Fruit fly (Drosophila melanogaster) whole organism, prepupa: ENCODE measurements around the gene mal.

ENCODE experiments used
- Blimp-1 ChIP-seq: fragments of 200-800 bp; sonication (Bioruptor generic); optimal IDR thresholded peaks from 3 replicates; lab custom pipeline; 2017; ENCODE audit warnings: missing biosample characterization, missing genetic modification characterization, mild to moderate bottlenecking, moderate library complexity, missing genetic modification reagents
- CG10631 ChIP-seq: fragments of 200-800 bp; sonication (Bioruptor generic); optimal IDR thresholded peaks from 2 replicates; lab custom pipeline; 2016; ENCODE audit warnings: missing biosample characterization, missing genetic modification characterization
- CG10669 ChIP-seq: fragments of 200-800 bp; sonication (Bioruptor generic); optimal IDR thresholded peaks from 3 replicates; lab custom pipeline; 2018; ENCODE audit warnings: missing biosample characterization, mild to moderate bottlenecking, missing genetic modification characterization, moderate library complexity
- CG11294 ChIP-seq: fragments of 200-800 bp; sonication (Bioruptor generic); IDR thresholded peaks from 2 replicates; pipeline ENCODE4 v1.3.6; 2022; ENCODE audit warnings: missing biosample characterization, missing genetic modification characterization
- CG15336 ChIP-seq: fragments of 200-800 bp; sonication (Bioruptor generic); IDR thresholded peaks from 2 replicates; pipeline ENCODE4 v1.3.6; 2022; ENCODE audit warnings: missing biosample characterization, missing genetic modification characterization
- CG1621 ChIP-seq: fragments of 200-800 bp; sonication (Bioruptor generic); optimal IDR thresholded peaks from 3 replicates; lab custom pipeline; 2018; ENCODE audit warnings: missing biosample characterization, mild to moderate bottlenecking, missing genetic modification characterization
- CG16779 ChIP-seq: fragments of 200-800 bp; sonication (Bioruptor generic); optimal IDR thresholded peaks from 3 replicates; lab custom pipeline; 2017; ENCODE audit warnings: missing biosample characterization, mild to moderate bottlenecking, missing genetic modification characterization
- CG3032 ChIP-seq: fragments of 200-800 bp; optimal IDR thresholded peaks from 2 replicates; lab custom pipeline; 2019; ENCODE audit warnings: missing biosample characterization, mild to moderate bottlenecking, missing genetic modification characterization, moderate library complexity
- CG31627 ChIP-seq: fragments of 200-800 bp; sonication (Bioruptor generic); optimal IDR thresholded peaks from 3 replicates; lab custom pipeline; 2016; ENCODE audit warnings: missing biosample characterization, missing genetic modification characterization
- CG3919 ChIP-seq: fragments of 200-800 bp; sonication (Bioruptor generic); optimal IDR thresholded peaks from 3 replicates; lab custom pipeline; 2016; ENCODE audit warnings: missing biosample characterization, missing genetic modification characterization
- CG4318 ChIP-seq: fragments of 200-800 bp; sonication (Bioruptor generic); optimal IDR thresholded peaks from 3 replicates; lab custom pipeline; 2017; ENCODE audit warnings: missing biosample characterization, mild to moderate bottlenecking, missing genetic modification characterization
- CG6163 ChIP-seq: fragments of 200-800 bp; sonication (Bioruptor generic); IDR thresholded peaks from 3 replicates; pipeline ENCODE4 v1.3.6; 2022; ENCODE audit warnings: missing biosample characterization, missing genetic modification characterization
- CG6276 ChIP-seq: fragments of 200-800 bp; sonication (Bioruptor generic); optimal IDR thresholded peaks from 2 replicates; lab custom pipeline; 2017; ENCODE audit warnings: missing biosample characterization, mild to moderate bottlenecking, missing genetic modification characterization
- CG6792 ChIP-seq: fragments of 200-800 bp; sonication (Bioruptor generic); optimal IDR thresholded peaks from 3 replicates; lab custom pipeline; 2016; ENCODE audit warnings: missing biosample characterization, missing genetic modification characterization
- CG6808 ChIP-seq: fragments of 200-800 bp; sonication (Bioruptor generic); optimal IDR thresholded peaks from 3 replicates; lab custom pipeline; 2017; ENCODE audit warnings: missing biosample characterization, missing genetic modification characterization, mild to moderate bottlenecking, moderate library complexity, missing genetic modification reagents
- CG6854 ChIP-seq: fragments of 200-800 bp; sonication (Bioruptor generic); optimal IDR thresholded peaks from 2 replicates; lab custom pipeline; 2017; ENCODE audit warnings: missing biosample characterization, mild to moderate bottlenecking, missing genetic modification characterization
- CG8119 ChIP-seq: fragments of 200-800 bp; sonication (Bioruptor generic); IDR thresholded peaks from 3 replicates; pipeline ENCODE4 v1.3.6; 2022; ENCODE audit warnings: missing biosample characterization, missing genetic modification characterization
- CG9139 ChIP-seq: fragments of 200-800 bp; sonication (Bioruptor generic); optimal IDR thresholded peaks from 3 replicates; lab custom pipeline; 2017; ENCODE audit warnings: missing biosample characterization, mild to moderate bottlenecking, missing genetic modification characterization
- Eip78C ChIP-seq: fragments of 200-800 bp; sonication (Bioruptor generic); peaks from one replicate; lab custom pipeline; 2016; ENCODE audit warnings: missing biosample characterization, missing genetic modification characterization
- Ets21C ChIP-seq: fragments of 200-800 bp; sonication (Bioruptor generic); optimal IDR thresholded peaks from 3 replicates; lab custom pipeline; 2016; ENCODE audit warnings: missing biosample characterization, missing genetic modification characterization
- Ets96B ChIP-seq: fragments of 200-800 bp; optimal IDR thresholded peaks from 2 replicates; lab custom pipeline; 2019; ENCODE audit warnings: missing biosample characterization, mild to moderate bottlenecking, missing genetic modification characterization, moderate library complexity
- Gug ChIP-seq: fragments of 200-800 bp; sonication (Bioruptor generic); IDR thresholded peaks from 2 replicates; pipeline ENCODE4 v1.3.6; 2022; ENCODE audit warnings: missing biosample characterization, missing genetic modification characterization
- Hr38 ChIP-seq: sonication (Bioruptor generic); optimal IDR thresholded peaks from 2 replicates; lab custom pipeline; 2016; ENCODE audit warnings: missing biosample characterization, missing genetic modification characterization
- Hr39 ChIP-seq: fragments of 200-800 bp; sonication (Bioruptor generic); optimal IDR thresholded peaks from 2 replicates; lab custom pipeline; 2016; ENCODE audit warnings: missing biosample characterization, missing genetic modification characterization
- Hr4 ChIP-seq: fragments of 200-800 bp; sonication (Bioruptor generic); optimal IDR thresholded peaks from 3 replicates; lab custom pipeline; 2016; ENCODE audit warnings: missing biosample characterization, missing genetic modification characterization
- Lpt ChIP-seq: fragments of 200-800 bp; sonication (Bioruptor generic); optimal IDR thresholded peaks from 3 replicates; lab custom pipeline; 2016; ENCODE audit warnings: missing biosample characterization, missing genetic modification characterization
- Met ChIP-seq: fragments of 200-800 bp; sonication (Bioruptor generic); optimal IDR thresholded peaks from 3 replicates; lab custom pipeline; 2016; ENCODE audit warnings: missing biosample characterization, missing genetic modification characterization
- Sox102F ChIP-seq: fragments of 200-800 bp; sonication (Bioruptor generic); optimal IDR thresholded peaks from 2 replicates; lab custom pipeline; 2016; ENCODE audit warnings: missing biosample characterization, mild to moderate bottlenecking, missing genetic modification characterization
- Sox14 ChIP-seq: fragments of 200-800 bp; sonication (Bioruptor generic); optimal IDR thresholded peaks from 3 replicates; lab custom pipeline; 2016; ENCODE audit warnings: missing biosample characterization, missing genetic modification characterization
- Sox15 ChIP-seq: fragments of 200-800 bp; sonication (Bioruptor generic); optimal IDR thresholded peaks from 3 replicates; lab custom pipeline; 2016; ENCODE audit warnings: missing biosample characterization, missing genetic modification characterization
- acj6 ChIP-seq: fragments of 200-800 bp; sonication (Bioruptor generic); optimal IDR thresholded peaks from 3 replicates; lab custom pipeline; 2016; ENCODE audit warnings: missing biosample characterization, missing genetic modification characterization
- cyc ChIP-seq: fragments of 200-800 bp; sonication (Bioruptor generic); optimal IDR thresholded peaks from 3 replicates; lab custom pipeline; 2016; ENCODE audit warnings: missing biosample characterization, missing genetic modification characterization
- dac ChIP-seq: fragments of 200-800 bp; sonication (Bioruptor generic); optimal IDR thresholded peaks from 2 replicates; lab custom pipeline; 2017; ENCODE audit warnings: missing biosample characterization, mild to moderate bottlenecking, missing genetic modification characterization
- dsx ChIP-seq: fragments of 200-800 bp; optimal IDR thresholded peaks from 3 replicates; lab custom pipeline; 2019; ENCODE audit warnings: missing biosample characterization, mild to moderate bottlenecking, missing genetic modification characterization, moderate library complexity; ENCODE audit not compliant: poor library complexity, severe bottlenecking
- eg ChIP-seq: fragments of 200-800 bp; sonication (Bioruptor generic); IDR thresholded peaks from 3 replicates; pipeline ENCODE4 v1.3.6; 2022; ENCODE audit warnings: missing biosample characterization, missing genetic modification characterization
- fd59A ChIP-seq: fragments of 200-800 bp; sonication (Bioruptor generic); optimal IDR thresholded peaks from 2 replicates; lab custom pipeline; 2017; ENCODE audit warnings: missing biosample characterization, mild to moderate bottlenecking, missing genetic modification characterization, missing genetic modification reagents
- fd85E ChIP-seq: fragments of 200-800 bp; sonication (Bioruptor generic); optimal IDR thresholded peaks from 3 replicates; lab custom pipeline; 2016; ENCODE audit warnings: missing biosample characterization, missing genetic modification characterization
- lz ChIP-seq: fragments of 200-800 bp; sonication (Bioruptor generic); optimal IDR thresholded peaks from 3 replicates; lab custom pipeline; 2016; ENCODE audit warnings: missing biosample characterization, missing genetic modification characterization
- net ChIP-seq: fragments of 200-800 bp; sonication (Bioruptor generic); optimal IDR thresholded peaks from 3 replicates; lab custom pipeline; 2016; ENCODE audit warnings: missing biosample characterization, missing genetic modification characterization
- pdm3 ChIP-seq: fragments of 200-800 bp; sonication (Bioruptor generic); optimal IDR thresholded peaks from 3 replicates; lab custom pipeline; 2016; ENCODE audit warnings: missing biosample characterization, missing genetic modification characterization
- salr ChIP-seq, 2 experiments: fragments of 200-800 bp; sonication (Bioruptor generic); optimal IDR thresholded peaks; 3 replicates each; lab custom pipeline; 2016 to 2018; ENCODE audit warnings: missing biosample characterization in 2 of 2, missing genetic modification characterization in 2 of 2, mild to moderate bottlenecking in 1 of 2
- spab ChIP-seq: fragments of 200-800 bp; sonication (Bioruptor generic); optimal IDR thresholded peaks from 2 replicates; lab custom pipeline; 2017; ENCODE audit warnings: missing biosample characterization, mild to moderate bottlenecking, missing genetic modification characterization, missing genetic modification reagents
- ss ChIP-seq, 2 experiments: fragments of 200-800 bp; sonication (Bioruptor generic); optimal IDR thresholded peaks; 2 replicates in 1 of 2; 3 replicates in 1 of 2; lab custom pipeline; 2017 to 2018; ENCODE audit warnings: mild to moderate bottlenecking in 2 of 2, missing biosample characterization in 2 of 2, missing genetic modification characterization in 2 of 2, moderate library complexity in 1 of 2
- svp ChIP-seq: fragments of 200-800 bp; sonication (Bioruptor generic); peaks from one replicate; lab custom pipeline; 2016; ENCODE audit warnings: missing biosample characterization, missing genetic modification characterization

Gene mal

dm6 chrX:20468192-20468591 is 38.7 kb downstream of the mal start:
- no peak for TF ChIP-seq Hr4 (GFP tag; lab: Kevin White, UChicago)
- peak; percentile 4 for TF ChIP-seq CG6854
- peak; percentile 62 for TF ChIP-seq Eip78C
- TF ChIP-seq ss (GFP tag; optimal IDR thresholded peaks at IDR 0.05; lab: Kevin White, UChicago), result peak in 1 of 2 experiments; percentile 85
- peak; percentile 65 for TF ChIP-seq CG15336 (GFP tag; lab: Robert Waterston, UW)
- peak; percentile 24 for TF ChIP-seq dac
- TF ChIP-seq CG6808 (GFP tag; lab: Kevin White, UChicago), result peak; percentile 56
- peak; percentile 6 for TF ChIP-seq CG3032 (tag; lab: Kevin White, UChicago)
- no peak for TF ChIP-seq Sox15 (GFP tag; lab: Kevin White, UChicago)
- peak; percentile 67 for TF ChIP-seq CG1621 (tag; lab: Kevin White, UChicago)
- peak in 1 of 2 experiments; percentile 44 for TF ChIP-seq salr (GFP tag; optimal IDR thresholded peaks at IDR 0.05; lab: Kevin White, UChicago)
- TF ChIP-seq eg, result peak; percentile 78
- no peak for TF ChIP-seq svp (GFP tag; lab: Kevin White, UChicago)
- peak; percentile 52; the same call in 1 of the 3 replicates for TF ChIP-seq CG6163 (GFP tag; lab: Robert Waterston, UW)
- peak; percentile 35 for TF ChIP-seq dsx
- no peak for TF ChIP-seq fd85E (GFP tag; lab: Kevin White, UChicago)
- no peak for TF ChIP-seq Hr38
- TF ChIP-seq CG6276 (GFP tag; lab: Kevin White, UChicago), result peak; percentile 83
- peak; percentile 61 for TF ChIP-seq net (GFP tag; lab: Kevin White, UChicago)
- no peak for TF ChIP-seq lz
- TF ChIP-seq CG16779, result peak; percentile 83
- peak; percentile 67 for TF ChIP-seq CG8119 (GFP tag; lab: Robert Waterston, UW)
- peak; percentile 18 for TF ChIP-seq Lpt (GFP tag; lab: Kevin White, UChicago)

dm6 chrX:20470701-20471100 is 41.2 kb downstream of the mal start:
- no peak for TF ChIP-seq CG8119 (GFP tag; lab: Robert Waterston, UW)
- TF ChIP-seq eg, result no peak
- no peak for TF ChIP-seq CG3032 (tag; lab: Kevin White, UChicago)
- no peak for TF ChIP-seq lz
- no peak for TF ChIP-seq CG3919 (GFP tag; lab: Kevin White, UChicago)
- no peak for TF ChIP-seq svp (GFP tag; lab: Kevin White, UChicago)
- no peak for TF ChIP-seq Ets21C (GFP tag; lab: Kevin White, UChicago)
- no peak for TF ChIP-seq dac
- no peak for TF ChIP-seq CG11294

dm6 chrX:20478674-20479073 is 49.2 kb downstream of the mal start:
- TF ChIP-seq cyc (GFP tag; lab: Kevin White, UChicago) (no peak), pdm3 (no peak)

- TF ChIP-seq Ets96B (tag; lab: Kevin White, UChicago) (no peak), CG6792 (GFP tag; lab: Kevin White, UChicago) (peak; percentile 76), CG10669 (GFP tag; lab: Kevin White, UChicago) (no peak), CG15336 (GFP tag; lab: Robert Waterston, UW) (peak; percentile 78), CG9139 (GFP tag; lab: Kevin White, UChicago) (no peak), acj6 (GFP tag; lab: Kevin White, UChicago) (peak; percentile 82), Sox102F (GFP tag; lab: Kevin White, UChicago) (peak; percentile 84), CG6854 (no peak), CG31627 (peak; percentile 79), CG8119 (GFP tag; lab: Robert Waterston, UW) (peak; percentile 79), fd85E (GFP tag; lab: Kevin White, UChicago) (peak; percentile 1), dac (peak; percentile 71), CG3032 (tag; lab: Kevin White, UChicago) (no peak), Sox15 (GFP tag; lab: Kevin White, UChicago) (peak; percentile 61), CG11294 (0 out of 2 replicates have a peak, but pooled peaks have one; percentile 49), Hr4 (GFP tag; lab: Kevin White, UChicago) (peak; percentile 84), CG10631 (peak; percentile 77), Sox14 (peak; percentile 84), Met (peak; percentile 80), CG4318 (GFP tag; lab: Kevin White, UChicago) (peak; percentile 69), CG1621 (tag; lab: Kevin White, UChicago) (no peak), Gug (peak; percentile 39; the same call in 1 of the 2 replicates), svp (GFP tag; lab: Kevin White, UChicago) (no peak), spab (peak; percentile 33), Blimp-1 (no peak), Lpt (GFP tag; lab: Kevin White, UChicago) (peak; percentile 74), fd59A (GFP tag; lab: Kevin White, UChicago) (peak; percentile 19), pdm3 (peak; percentile 84), Hr39 (GFP tag; lab: Kevin White, UChicago) (peak; percentile 83), Hr38 (no peak)
Observed at dm6 chrX:20480382-20480781, 50.9 kb downstream of the mal start.
